Fruit fly (Drosophila melanogaster) whole organism, prepupa: ENCODE measurements around the gene CG2200.

ENCODE experiments used
- CG15336 ChIP-seq: fragments of 200-800 bp; sonication (Bioruptor generic); IDR thresholded peaks from 2 replicates; pipeline ENCODE4 v1.3.6; 2022; ENCODE audit warnings: missing biosample characterization, missing genetic modification characterization
- CG7368 ChIP-seq: fragments of 200-800 bp; sonication (Bioruptor generic); optimal IDR thresholded peaks from 3 replicates; lab custom pipeline; 2016; ENCODE audit warnings: missing biosample characterization, missing genetic modification characterization
- Gug ChIP-seq: fragments of 200-800 bp; sonication (Bioruptor generic); IDR thresholded peaks from 2 replicates; pipeline ENCODE4 v1.3.6; 2022; ENCODE audit warnings: missing biosample characterization, missing genetic modification characterization
- Lpt ChIP-seq: fragments of 200-800 bp; sonication (Bioruptor generic); optimal IDR thresholded peaks from 3 replicates; lab custom pipeline; 2016; ENCODE audit warnings: missing biosample characterization, missing genetic modification characterization
- OdsH ChIP-seq: fragments of 200-800 bp; sonication (Bioruptor generic); optimal IDR thresholded peaks from 3 replicates; lab custom pipeline; 2016; ENCODE audit warnings: missing biosample characterization, missing genetic modification characterization
- Sox14 ChIP-seq: fragments of 200-800 bp; sonication (Bioruptor generic); optimal IDR thresholded peaks from 3 replicates; lab custom pipeline; 2016; ENCODE audit warnings: missing biosample characterization, missing genetic modification characterization
- dac ChIP-seq: fragments of 200-800 bp; sonication (Bioruptor generic); optimal IDR thresholded peaks from 2 replicates; lab custom pipeline; 2017; ENCODE audit warnings: missing biosample characterization, mild to moderate bottlenecking, missing genetic modification characterization
- eg ChIP-seq: fragments of 200-800 bp; sonication (Bioruptor generic); IDR thresholded peaks from 3 replicates; pipeline ENCODE4 v1.3.6; 2022; ENCODE audit warnings: missing biosample characterization, missing genetic modification characterization

dm6 chrX:13090656-13091261 lies 3.3 kb upstream of the CG2200 start, which contains the start of gene lic:
- TF ChIP-seq Lpt (GFP tag; lab: Kevin White, UChicago) = no peak
- TF ChIP-seq CG7368 (GFP tag; lab: Kevin White, UChicago) = no peak
- no peak for TF ChIP-seq CG15336 (GFP tag; lab: Robert Waterston, UW)
- TF ChIP-seq eg (GFP tag; lab: Robert Waterston, UW) = no peak
- no peak for TF ChIP-seq OdsH
- no peak for TF ChIP-seq Sox14
- TF ChIP-seq dac (GFP tag; lab: Kevin White, UChicago) = no peak
- TF ChIP-seq Gug (GFP tag; lab: Robert Waterston, UW) = no peak
